Fruit fly (Drosophila melanogaster) whole organism, embryonic: ENCODE data around the gene et.

Experiments used
- Abd-B ChIP-seq: fragments of 200-800 bp; sonication (Bioruptor generic); optimal IDR thresholded peaks from 2 replicates; lab custom pipeline; 2018; ENCODE audit warnings: missing biosample characterization, mild to moderate bottlenecking, missing genetic modification characterization, moderate library complexity
- Awh ChIP-seq: fragments of 200-800 bp; sonication (Bioruptor generic); IDR thresholded peaks from 2 replicates; pipeline ENCODE4, ENCODE4 v1.3.6; 2022; ENCODE audit warnings: missing biosample characterization, missing genetic modification characterization
- CG10267 ChIP-seq: fragments of 200-800 bp; sonication (Bioruptor generic); optimal IDR thresholded peaks from 2 replicates; lab custom pipeline; 2018; ENCODE audit warnings: missing biosample characterization, mild to moderate bottlenecking, missing genetic modification characterization, moderate library complexity
- CG11695 ChIP-seq: fragments of 200-800 bp; sonication (Bioruptor generic); IDR thresholded peaks from 3 replicates; pipeline ENCODE4 v1.3.6; 2022; ENCODE audit warnings: missing biosample characterization, missing genetic modification characterization
- CG12942 ChIP-seq: fragments of 200-800 bp; sonication (Bioruptor generic); optimal IDR thresholded peaks from 3 replicates; lab custom pipeline; 2016; ENCODE audit warnings: missing biosample characterization, missing genetic modification characterization
- CG13775 ChIP-seq: fragments of 200-800 bp; sonication (Bioruptor generic); optimal IDR thresholded peaks from 3 replicates; lab custom pipeline; 2017; ENCODE audit warnings: missing biosample characterization, mild to moderate bottlenecking, missing genetic modification characterization
- CG14965 ChIP-seq: fragments of 200-800 bp; sonication (Bioruptor generic); optimal IDR thresholded peaks from 2 replicates; lab custom pipeline; 2016; ENCODE audit warnings: missing biosample characterization, missing genetic modification characterization, borderline replicate concordance
- CG1602 ChIP-seq: fragments of 200-800 bp; sonication (Bioruptor generic); optimal IDR thresholded peaks from 3 replicates; lab custom pipeline; 2016; ENCODE audit warnings: missing biosample characterization, missing genetic modification characterization
- CG18262 ChIP-seq: fragments of 200-800 bp; optimal IDR thresholded peaks from 3 replicates; lab custom pipeline; 2019; ENCODE audit warnings: missing biosample characterization, mild to moderate bottlenecking, missing genetic modification characterization, moderate library complexity
- CG3163 ChIP-seq: fragments of 200-800 bp; sonication (Bioruptor generic); optimal IDR thresholded peaks from 3 replicates; lab custom pipeline; 2016; ENCODE audit warnings: missing biosample characterization, missing genetic modification characterization
- CG32532 ChIP-seq: fragments of 200-800 bp; sonication (Bioruptor generic); IDR thresholded peaks from 2 replicates; pipeline ENCODE4 v1.3.6; 2022; ENCODE audit warnings: missing biosample characterization, missing genetic modification characterization
- CG3838 ChIP-seq: fragments of 200-800 bp; sonication (Bioruptor generic); optimal IDR thresholded peaks from 3 replicates; lab custom pipeline; 2016; ENCODE audit warnings: missing biosample characterization, missing genetic modification characterization
- CG4404 ChIP-seq: fragments of 200-800 bp; sonication (Bioruptor generic); IDR thresholded peaks from 2 replicates; pipeline ENCODE4 v1.3.6; 2022; ENCODE audit warnings: missing biosample characterization, missing genetic modification characterization
- CG4707 ChIP-seq: fragments of 200-800 bp; sonication (Bioruptor generic); optimal IDR thresholded peaks from 2 replicates; lab custom pipeline; 2018; ENCODE audit warnings: missing biosample characterization, mild to moderate bottlenecking, missing genetic modification characterization, moderate library complexity
- CG4820 ChIP-seq: fragments of 200-800 bp; sonication (Bioruptor generic); optimal IDR thresholded peaks from 3 replicates; lab custom pipeline; 2016; ENCODE audit warnings: missing biosample characterization, missing genetic modification characterization
- CG6175 ChIP-seq: fragments of 200-800 bp; sonication (Bioruptor generic); IDR thresholded peaks from 3 replicates; pipeline ENCODE4 v1.3.6; 2022; ENCODE audit warnings: missing biosample characterization, missing genetic modification characterization
- CG6854 ChIP-seq: fragments of 200-800 bp; sonication (Bioruptor generic); optimal IDR thresholded peaks from 3 replicates; lab custom pipeline; 2017; ENCODE audit warnings: missing biosample characterization, mild to moderate bottlenecking, missing genetic modification characterization
- CG7372 ChIP-seq: fragments of 200-800 bp; sonication (Bioruptor generic); IDR thresholded peaks from 2 replicates; pipeline ENCODE4 v1.3.6; 2022; ENCODE audit warnings: missing biosample characterization, missing genetic modification characterization
- CG8359 ChIP-seq: fragments of 200-800 bp; sonication (Bioruptor generic); optimal IDR thresholded peaks from 2 replicates; lab custom pipeline; 2017; ENCODE audit warnings: missing biosample characterization, mild to moderate bottlenecking, missing genetic modification characterization, borderline replicate concordance
- CG9215 ChIP-seq: fragments of 200-800 bp; sonication (Bioruptor generic); IDR thresholded peaks from 2 replicates; pipeline ENCODE4 v1.3.6; 2022; ENCODE audit warnings: missing biosample characterization, missing genetic modification characterization
- CG9609 ChIP-seq: fragments of 200-800 bp; sonication (Bioruptor generic); optimal IDR thresholded peaks from 3 replicates; lab custom pipeline; 2016; ENCODE audit warnings: missing biosample characterization, missing genetic modification characterization
- Doc3 ChIP-seq: fragments of 200-800 bp; sonication (Bioruptor generic); IDR thresholded peaks from 3 replicates; pipeline ENCODE4 v1.3.6; 2022; ENCODE audit warnings: missing biosample characterization, missing genetic modification characterization; ENCODE audit not compliant: partially characterized antibody
- Elba2 ChIP-seq: fragments of 200-800 bp; sonication (Bioruptor generic); optimal IDR thresholded peaks from 3 replicates; lab custom pipeline; 2016; ENCODE audit warnings: missing biosample characterization, missing genetic modification characterization
- Ets97D ChIP-seq: fragments of 200-800 bp; sonication (Bioruptor generic); optimal IDR thresholded peaks from 3 replicates; lab custom pipeline; 2016; ENCODE audit warnings: missing biosample characterization, missing genetic modification characterization
- HLH3B ChIP-seq: fragments of 200-800 bp; sonication (Bioruptor generic); IDR thresholded peaks from 2 replicates; pipeline ENCODE4 v1.3.6; 2022; ENCODE audit warnings: missing biosample characterization, missing genetic modification characterization
- Hmr ChIP-seq: fragments of 200-800 bp; sonication (Bioruptor generic); optimal IDR thresholded peaks from 3 replicates; lab custom pipeline; 2017; ENCODE audit warnings: mild to moderate bottlenecking, missing biosample characterization, missing genetic modification reagents, missing genetic modification characterization
- Max ChIP-seq: fragments of 200-800 bp; sonication (Bioruptor generic); optimal IDR thresholded peaks from 2 replicates; lab custom pipeline; 2016; ENCODE audit warnings: missing biosample characterization, mild to moderate bottlenecking, missing genetic modification characterization
- Meics ChIP-seq: fragments of 200-800 bp; sonication (Bioruptor generic); optimal IDR thresholded peaks from 2 replicates; lab custom pipeline; 2017; ENCODE audit warnings: missing biosample characterization, mild to moderate bottlenecking, missing genetic modification characterization
- Ssrp ChIP-seq: fragments of 200-800 bp; sonication (Bioruptor generic); optimal IDR thresholded peaks from 2 replicates; lab custom pipeline; 2018; ENCODE audit warnings: missing biosample characterization, mild to moderate bottlenecking, missing genetic modification characterization, moderate library complexity
- Taf1 ChIP-seq: fragments of 200-800 bp; sonication (Bioruptor generic); IDR thresholded peaks from 2 replicates; pipeline ENCODE4 v1.3.6; 2022; ENCODE audit warnings: missing biosample characterization, missing genetic modification characterization
- btn ChIP-seq: fragments of 200-800 bp; sonication (Bioruptor generic); optimal IDR thresholded peaks from 2 replicates; lab custom pipeline; 2016; ENCODE audit warnings: missing biosample characterization, missing genetic modification characterization
- cg ChIP-seq: fragments of 200-800 bp; sonication (Bioruptor generic); optimal IDR thresholded peaks from 3 replicates; lab custom pipeline; 2019; ENCODE audit warnings: missing biosample characterization, mild to moderate bottlenecking, missing genetic modification characterization, moderate library complexity
- chinmo ChIP-seq: fragments of 200-800 bp; sonication (Bioruptor generic); IDR thresholded peaks from 4 replicates; pipeline ENCODE4 v1.3.6; 2022; ENCODE audit warnings: missing biosample characterization, missing genetic modification characterization; ENCODE audit not compliant: partially characterized antibody
- croc ChIP-seq: fragments of 200-800 bp; sonication (Bioruptor generic); conservative IDR thresholded peaks from 3 replicates; pipeline ENCODE4 v1.3.6; 2022; ENCODE audit warnings: missing biosample characterization, missing genetic modification characterization
- dan ChIP-seq: fragments of 200-800 bp; sonication (Bioruptor generic); IDR thresholded peaks from 2 replicates; pipeline ENCODE4 v1.3.6; 2022; ENCODE audit warnings: missing biosample characterization, missing genetic modification characterization
- dati ChIP-seq: fragments of 200-800 bp; sonication (Bioruptor generic); IDR thresholded peaks from 2 replicates; pipeline ENCODE4 v1.3.6; 2022; ENCODE audit warnings: missing biosample characterization, missing genetic modification characterization
- emc ChIP-seq: fragments of 200-800 bp; sonication (Bioruptor generic); optimal IDR thresholded peaks from 2 replicates; lab custom pipeline; 2016; ENCODE audit warnings: missing biosample characterization, missing genetic modification characterization
- en ChIP-seq: fragments of 200-800 bp; sonication (Bioruptor generic); optimal IDR thresholded peaks from 2 replicates; lab custom pipeline; 2016; ENCODE audit warnings: missing biosample characterization, missing genetic modification characterization
- eve ChIP-seq, 2 experiments: fragments of >200 bp; optimal IDR thresholded peaks; 2 replicates each; lab custom pipeline; 2017; ENCODE audit warnings: missing biosample characterization in 2 of 2, missing genetic modification characterization in 2 of 2
- fd102C ChIP-seq: fragments of 200-800 bp; sonication (Bioruptor generic); optimal IDR thresholded peaks from 2 replicates; lab custom pipeline; 2018; ENCODE audit warnings: missing biosample characterization, mild to moderate bottlenecking, missing genetic modification characterization, moderate library complexity
- ftz-f1 ChIP-seq: fragments of 200-800 bp; sonication (Bioruptor generic); optimal IDR thresholded peaks from 2 replicates; lab custom pipeline; 2016; ENCODE audit warnings: missing biosample characterization, missing genetic modification characterization
- hbn ChIP-seq: fragments of 200-800 bp; sonication (Bioruptor generic); IDR thresholded peaks from 2 replicates; pipeline ENCODE4 v1.3.6; 2022; ENCODE audit warnings: missing biosample characterization, missing genetic modification characterization; ENCODE audit not compliant: partially characterized antibody
- maf-S ChIP-seq: fragments of 200-800 bp; sonication (Bioruptor generic); optimal IDR thresholded peaks from 2 replicates; lab custom pipeline; 2016; ENCODE audit warnings: missing biosample characterization, missing genetic modification characterization
- mam ChIP-seq: fragments of 200-800 bp; sonication (Bioruptor generic); optimal IDR thresholded peaks from 3 replicates; lab custom pipeline; 2016; ENCODE audit warnings: missing biosample characterization, missing genetic modification characterization
- ranshi ChIP-seq: fragments of 200-800 bp; sonication (Bioruptor generic); IDR thresholded peaks from 2 replicates; pipeline ENCODE4 v1.3.6; 2022; ENCODE audit warnings: missing biosample characterization, missing genetic modification characterization
- sd ChIP-seq: fragments of 200-800 bp; sonication (Bioruptor generic); optimal IDR thresholded peaks from 3 replicates; lab custom pipeline; 2018; ENCODE audit warnings: missing biosample characterization, mild to moderate bottlenecking, missing genetic modification characterization, moderate library complexity
- sna ChIP-seq: fragments of 200-800 bp; sonication (Bioruptor generic); IDR thresholded peaks from 2 replicates; pipeline ENCODE4 v1.3.6; 2022; ENCODE audit warnings: missing biosample characterization, missing genetic modification characterization; ENCODE audit not compliant: partially characterized antibody
- sob ChIP-seq: fragments of 200-800 bp; sonication (Bioruptor generic); IDR thresholded peaks from 2 replicates; pipeline ENCODE4 v1.3.6; 2022; ENCODE audit warnings: missing biosample characterization, missing genetic modification characterization
- trh ChIP-seq: fragments of 200-800 bp; sonication (Bioruptor generic); optimal IDR thresholded peaks from 2 replicates; lab custom pipeline; 2016; ENCODE audit warnings: missing biosample characterization, missing genetic modification characterization
- vfl ChIP-seq: fragments of 200-800 bp; sonication (Bioruptor generic); optimal IDR thresholded peaks from 2 replicates; lab custom pipeline; 2016; ENCODE audit warnings: missing biosample characterization, missing genetic modification characterization
- zfh1 ChIP-seq: fragments of 200-800 bp; sonication (Bioruptor generic); IDR thresholded peaks from 3 replicates; pipeline ENCODE4 v1.3.6; 2022; ENCODE audit warnings: missing biosample characterization, missing genetic modification characterization

The et gene

dm6 chrX:19642819-19643504 is 32.7 kb downstream of the et start, which contains the start of the genes CG12237 and Sec61gamma (continued):
- TF ChIP-seq CG9215 (GFP tag; lab: Robert Waterston, UW) = peak; percentile 29
- TF ChIP-seq Ets97D = peak; percentile 93
- TF ChIP-seq trh = no peak
- no peak for TF ChIP-seq dan (GFP tag; lab: Robert Waterston, UW)
- no peak for TF ChIP-seq CG18262 (tag; lab: Kevin White, UChicago)
- peak; percentile 60 for TF ChIP-seq CG32532 (GFP tag; lab: Robert Waterston, UW)
- no peak for TF ChIP-seq eve (GFP tag; optimal IDR thresholded peaks at IDR 0.05; lab: Kevin White, UChicago)
- TF ChIP-seq Hmr (GFP tag; lab: Kevin White, UChicago) = no peak
- no peak for TF ChIP-seq emc (GFP tag; lab: Kevin White, UChicago)
- peak; percentile 37 for TF ChIP-seq mam
- peak; percentile 84 for TF ChIP-seq sd (tag; lab: Kevin White, UChicago)
- no peak for TF ChIP-seq Awh (GFP tag; lab: Robert Waterston, UW)
- TF ChIP-seq CG4820 (GFP tag; lab: Kevin White, UChicago) = no peak
- no peak for TF ChIP-seq Taf1 (GFP tag; lab: Robert Waterston, UW)
- no peak for TF ChIP-seq Abd-B (GFP tag; lab: Kevin White, UChicago)
- TF ChIP-seq sob (GFP tag; lab: Robert Waterston, UW) = 0 out of 2 replicates have a peak, but pooled peaks have one; percentile 28
- no peak for TF ChIP-seq CG6854 (GFP tag; lab: Kevin White, UChicago)
- TF ChIP-seq CG9609 (GFP tag; lab: Kevin White, UChicago) = peak; percentile 24
- 0 out of 3 replicates have a peak, but pooled peaks have one; percentile 7 for TF ChIP-seq CG6175 (GFP tag; lab: Robert Waterston, UW)
- no peak for TF ChIP-seq CG11695 (GFP tag; lab: Robert Waterston, UW)
- no peak for TF ChIP-seq chinmo
- TF ChIP-seq ranshi = no peak
- no peak for TF ChIP-seq btn (GFP tag; lab: Kevin White, UChicago)
- TF ChIP-seq ftz-f1 (GFP tag; lab: Kevin White, UChicago) = peak; percentile 20
- TF ChIP-seq maf-S (GFP tag; lab: Kevin White, UChicago) = peak; percentile 11
- no peak for TF ChIP-seq Ssrp
- TF ChIP-seq CG4707 (GFP tag; lab: Kevin White, UChicago) = no peak
- no peak for TF ChIP-seq CG4404 (GFP tag; lab: Robert Waterston, UW)
- peak; percentile 41 for TF ChIP-seq CG10267 (tag; lab: Kevin White, UChicago)
- TF ChIP-seq CG12942 (GFP tag; lab: Kevin White, UChicago) = no peak
- TF ChIP-seq CG1602 (GFP tag; lab: Kevin White, UChicago) = no peak
- TF ChIP-seq CG7372 (GFP tag; lab: Robert Waterston, UW) = no peak
- TF ChIP-seq CG14965 = no peak
- no peak for TF ChIP-seq HLH3B (GFP tag; lab: Robert Waterston, UW)
- TF ChIP-seq fd102C (GFP tag; lab: Kevin White, UChicago) = no peak
- no peak for TF ChIP-seq en (GFP tag; lab: Kevin White, UChicago)
- peak; percentile 33; the same call in 1 of the 3 replicates for TF ChIP-seq zfh1 (GFP tag; lab: Robert Waterston, UW)
- no peak for TF ChIP-seq CG3838 (GFP tag; lab: Kevin White, UChicago)
- TF ChIP-seq Max = peak; percentile 34
- no peak for TF ChIP-seq dati (GFP tag; lab: Robert Waterston, UW)
- peak; percentile 49 for TF ChIP-seq Meics (GFP tag; lab: Kevin White, UChicago)
- peak; percentile 5 for TF ChIP-seq CG13775
- no peak for TF ChIP-seq CG8359 (GFP tag; lab: Kevin White, UChicago)
- no peak for TF ChIP-seq hbn (GFP tag; lab: Robert Waterston, UW)
- TF ChIP-seq Doc3 (GFP tag; lab: Robert Waterston, UW) = no peak
- TF ChIP-seq croc (GFP tag; lab: Robert Waterston, UW) = no peak
- TF ChIP-seq CG3163 (GFP tag; lab: Kevin White, UChicago) = no peak
- no peak for TF ChIP-seq vfl (GFP tag; lab: Kevin White, UChicago)
- TF ChIP-seq sna (GFP tag; lab: Robert Waterston, UW) = no peak
- no peak for TF ChIP-seq Elba2
- peak; percentile 36 for TF ChIP-seq cg
